Worm (Caenorhabditis elegans): ENCODE data around the gene srh-82.

The srh-82 gene

DNA sequence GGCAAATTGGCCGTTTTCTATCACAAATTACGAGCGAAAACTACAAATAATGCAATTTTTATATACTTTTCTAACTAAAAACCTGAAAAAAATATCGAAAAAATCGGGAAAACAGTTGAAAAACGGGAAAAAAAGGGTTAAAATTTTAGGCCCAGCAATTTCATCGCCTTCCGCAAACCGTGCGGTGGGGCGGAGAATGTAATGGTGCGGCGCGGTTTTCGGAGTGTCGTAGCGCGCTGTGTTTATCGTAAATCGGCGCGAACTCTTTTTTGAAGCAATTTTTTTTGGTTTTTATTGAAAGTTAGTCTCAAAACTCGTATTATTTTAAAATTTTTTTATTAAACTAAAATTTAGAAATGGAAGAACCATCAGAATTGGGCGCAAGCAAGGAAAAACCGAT, 40.4 kb upstream of the srh-82 start, which contains the start of gene picd-1 (continued):
- peak; percentile 99 for TF ChIP-seq lin-15B (tag; optimal IDR thresholded peaks at IDR 0.05)
- TF ChIP-seq egl-5 (tag; optimal IDR thresholded peaks at IDR 0.05) = peak; percentile 33
- no peak for TF ChIP-seq pqm-1 (tag; optimal IDR thresholded peaks at IDR 0.05)
- TF ChIP-seq eor-1 (tag; optimal IDR thresholded peaks at IDR 0.05) = no peak
- TF ChIP-seq jun-1 (tag; optimal IDR thresholded peaks at IDR 0.05) = no peak
- TF ChIP-seq ama-1 (optimal IDR thresholded peaks at IDR 0.05) = peak; percentile 16
- no peak for TF ChIP-seq ceh-28 (tag; optimal IDR thresholded peaks at IDR 0.05)
- TF ChIP-seq nhr-237 (tag; optimal IDR thresholded peaks at IDR 0.05) = no peak
- no peak for TF ChIP-seq ztf-11 (tag; optimal IDR thresholded peaks at IDR 0.05)
- no peak for TF ChIP-seq nhr-77 (tag; optimal IDR thresholded peaks at IDR 0.05)
- TF ChIP-seq daf-12 (tag; optimal IDR thresholded peaks at IDR 0.05) = no peak
- TF ChIP-seq mdl-1 (tag; optimal IDR thresholded peaks at IDR 0.05) = no peak
- TF ChIP-seq nhr-43 (tag; optimal IDR thresholded peaks at IDR 0.05; ENCODE audit: poor library complexity, severe bottlenecking) = no peak
- TF ChIP-seq ztf-4 (tag; optimal IDR thresholded peaks at IDR 0.05) = no peak
- no peak for TF ChIP-seq tbx-2 (tag; optimal IDR thresholded peaks at IDR 0.05)
- peak; percentile 75 for TF ChIP-seq hmg-11 (tag; optimal IDR thresholded peaks at IDR 0.05)

DNA sequence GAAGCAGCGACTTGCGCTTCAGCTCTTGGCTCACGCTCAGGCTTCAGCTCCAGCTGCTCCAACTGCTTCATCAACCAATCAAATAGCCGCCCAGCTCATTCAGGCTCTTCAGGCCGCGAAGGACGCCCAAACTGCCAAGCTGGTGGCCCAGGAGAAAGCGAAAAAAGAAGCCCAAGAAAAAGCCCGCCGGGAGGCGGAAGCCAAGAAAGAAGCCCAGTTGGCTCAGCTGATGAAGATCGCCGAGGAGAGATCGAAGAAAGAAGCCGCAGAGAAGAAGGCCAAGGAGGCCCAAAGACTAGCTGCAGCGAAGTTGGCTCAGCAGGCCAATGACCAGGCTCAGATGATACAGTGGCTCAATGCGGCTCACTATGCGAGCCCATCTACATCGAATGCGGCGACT, 28.7 kb upstream of the srh-82 start:
- TF ChIP-seq hmg-11 (tag; optimal IDR thresholded peaks at IDR 0.05) (no peak), unc-39 (tag; optimal IDR thresholded peaks at IDR 0.05) (no peak), lsy-12 (tag; optimal IDR thresholded peaks at IDR 0.05) (no peak), egl-27 (tag; optimal IDR thresholded peaks at IDR 0.05) (no peak), ztf-4 (tag; optimal IDR thresholded peaks at IDR 0.05) (no peak), elt-1 (tag; optimal IDR thresholded peaks at IDR 0.05) (no peak), mml-1 (tag; optimal IDR thresholded peaks at IDR 0.05) (no peak), zag-1 (tag; optimal IDR thresholded peaks at IDR 0.05) (no peak)

DNA sequence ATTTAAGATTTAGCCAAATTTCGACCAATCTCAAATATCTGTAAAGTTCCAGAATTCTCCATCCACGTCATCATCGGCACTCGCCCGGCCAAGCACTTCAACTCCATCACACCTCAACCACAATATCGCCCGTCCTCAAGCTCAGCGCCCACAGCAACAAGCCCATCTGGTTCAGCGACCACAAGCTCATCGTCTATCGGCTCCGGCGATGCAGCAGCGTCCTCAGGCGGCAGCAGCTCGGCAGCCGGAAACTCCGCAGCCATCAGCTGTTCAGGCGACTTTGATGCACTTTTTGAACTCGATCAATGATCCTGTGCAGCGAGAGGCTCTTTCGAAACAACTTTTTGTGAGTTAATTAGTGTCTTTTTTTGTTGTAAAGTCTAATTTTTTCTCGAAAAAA, 27.6 kb upstream of the srh-82 start:
- TF ChIP-seq lsy-12 (tag; optimal IDR thresholded peaks at IDR 0.05) (peak; percentile 10), elt-3 (tag; optimal IDR thresholded peaks at IDR 0.05) (no peak)

DNA sequence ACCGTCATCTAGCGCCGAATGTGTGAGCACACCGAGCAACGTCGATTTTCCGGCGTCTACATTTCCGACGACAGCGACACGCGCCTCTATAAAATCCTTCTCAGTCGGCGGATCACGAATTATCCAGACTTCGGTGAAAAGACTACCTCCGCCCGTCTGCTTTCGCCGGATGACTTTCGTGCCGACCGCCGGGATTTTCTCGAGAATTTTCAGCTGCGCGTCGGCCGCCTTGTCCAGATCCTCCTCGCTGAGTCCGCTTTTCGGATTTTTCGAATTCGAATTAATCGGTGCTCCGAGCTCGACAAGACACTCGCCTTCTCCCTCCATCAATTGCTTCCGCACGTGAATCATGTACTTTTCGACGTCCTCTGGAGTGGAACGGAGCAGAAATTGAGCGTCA, 22.6 kb upstream of the srh-82 start:
- no peak for TF ChIP-seq nhr-77 (tag; optimal IDR thresholded peaks at IDR 0.05)

DNA sequence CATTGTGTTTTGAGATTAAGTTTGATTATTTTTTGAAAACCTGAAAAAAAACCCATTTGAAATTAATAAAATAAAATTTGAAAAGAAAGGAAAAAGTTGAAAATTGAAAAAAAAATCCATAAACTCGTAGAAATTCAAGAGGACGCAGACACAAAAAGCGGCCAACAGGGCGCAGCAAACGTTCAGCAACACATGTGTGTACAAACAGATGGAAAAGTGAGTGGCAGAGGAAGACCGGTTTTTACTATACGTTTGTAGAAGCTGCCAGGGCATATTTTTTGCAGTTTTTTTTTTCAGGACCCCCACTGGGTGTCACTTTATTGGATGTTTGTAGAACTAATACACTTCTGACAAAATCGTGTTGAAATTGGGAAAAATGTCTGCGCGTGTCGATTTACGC, 22.1 kb upstream of the srh-82 start, which contains the start of gene cgp-1:
cgp-1 (minus strand) TSS at position 40 of the 400 bp plus-strand sequence.
- TF ChIP-seq lin-15B (tag; optimal IDR thresholded peaks at IDR 0.05) = peak; percentile 11
- peak; percentile 34 for TF ChIP-seq nfya-1 (tag; optimal IDR thresholded peaks at IDR 0.05; ENCODE audit: insufficient read depth)
- TF ChIP-seq nhr-11 (tag; optimal IDR thresholded peaks at IDR 0.05) = no peak
- no peak for TF ChIP-seq zag-1 (tag; optimal IDR thresholded peaks at IDR 0.05)
- TF ChIP-seq jun-1 (tag; optimal IDR thresholded peaks at IDR 0.05) = no peak
- no peak for TF ChIP-seq ceh-28 (tag; optimal IDR thresholded peaks at IDR 0.05)
- no peak for TF ChIP-seq nhr-77 (tag; optimal IDR thresholded peaks at IDR 0.05)
- no peak for TF ChIP-seq ceh-16 (tag; optimal IDR thresholded peaks at IDR 0.05)
- TF ChIP-seq ama-1 (optimal IDR thresholded peaks at IDR 0.05) = no peak
- no peak for TF ChIP-seq nhr-43 (tag; optimal IDR thresholded peaks at IDR 0.05; ENCODE audit: poor library complexity, severe bottlenecking)
- no peak for TF ChIP-seq elt-1 (tag; optimal IDR thresholded peaks at IDR 0.05)
- no peak for TF ChIP-seq nhr-23 (tag; optimal IDR thresholded peaks at IDR 0.05)
- no peak for TF ChIP-seq ceh-82 (tag; optimal IDR thresholded peaks at IDR 0.05)
- TF ChIP-seq skn-1 (tag; optimal IDR thresholded peaks at IDR 0.05) = no peak
- no peak for TF ChIP-seq nhr-12 (tag; optimal IDR thresholded peaks at IDR 0.05)
- peak; percentile 76 for TF ChIP-seq R02D3.7 (tag; optimal IDR thresholded peaks at IDR 0.05)
- peak; percentile 53 for TF ChIP-seq hmg-11 (tag; optimal IDR thresholded peaks at IDR 0.05)
- no peak for TF ChIP-seq fkh-2 (tag; optimal IDR thresholded peaks at IDR 0.05)
- no peak for TF ChIP-seq eor-1 (tag; optimal IDR thresholded peaks at IDR 0.05)
- no peak for TF ChIP-seq nhr-67 (tag; optimal IDR thresholded peaks at IDR 0.05)
- TF ChIP-seq ztf-4 (tag; optimal IDR thresholded peaks at IDR 0.05) = no peak
- TF ChIP-seq tbx-2 (tag; optimal IDR thresholded peaks at IDR 0.05) = no peak
- TF ChIP-seq unc-39 (tag; optimal IDR thresholded peaks at IDR 0.05) = no peak
- no peak for TF ChIP-seq elt-3 (tag; optimal IDR thresholded peaks at IDR 0.05)
- no peak for TF ChIP-seq mdl-1 (tag; optimal IDR thresholded peaks at IDR 0.05)
- no peak for TF ChIP-seq fkh-10 (GFP tag; optimal IDR thresholded peaks at IDR 0.05)
- TF ChIP-seq nhr-25 (tag; optimal IDR thresholded peaks at IDR 0.05) = peak; percentile 28
- TF ChIP-seq lsy-12 (tag; optimal IDR thresholded peaks at IDR 0.05) = no peak
- TF ChIP-seq nhr-28 (tag; optimal IDR thresholded peaks at IDR 0.05) = no peak
- no peak for TF ChIP-seq nhr-237 (tag; optimal IDR thresholded peaks at IDR 0.05)
- no peak for TF ChIP-seq egl-5 (tag; optimal IDR thresholded peaks at IDR 0.05)
- TF ChIP-seq pha-4 (tag; optimal IDR thresholded peaks at IDR 0.05) = peak; percentile 86

Measured in whole organism, L3 larva.